Worm (Caenorhabditis elegans): ENCODE results near the gene sre-3.
"Not testable (repeated sequence)": the region's sequence is repeated elsewhere in the genome, so short reads cannot be mapped to it uniquely, and the experiment has no call there.

sre-3 gene

DNA sequence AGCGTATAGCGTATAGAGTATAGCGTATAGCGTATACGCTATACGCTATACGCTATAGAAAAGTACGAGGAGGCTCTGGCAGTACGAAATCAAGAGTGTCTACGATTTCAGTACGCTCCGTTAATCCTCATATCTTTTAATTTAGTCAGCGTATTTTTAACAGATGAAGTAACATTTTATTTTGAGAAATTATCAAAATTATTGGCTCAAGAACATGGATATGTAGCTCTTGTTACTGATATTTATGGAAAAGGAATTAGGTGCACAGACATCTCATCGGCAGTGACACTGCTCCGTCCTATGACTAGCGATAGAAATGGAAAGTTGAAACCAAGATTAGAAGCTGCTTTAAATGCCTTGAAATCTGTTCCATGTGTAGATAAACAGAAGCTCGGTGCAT, 49.4 kb downstream of the sre-3 start, which contains the start of gene K02A2.1:
TSS of gene K02A2.1 (plus strand) at position 301 of the 400 bp plus-strand sequence.
- TF ChIP-seq sox-2 (GFP tag; IDR thresholded peaks at IDR 0.05); ceh-6 (GFP tag; optimal IDR thresholded peaks at IDR 0.05); elt-2 (tag; optimal IDR thresholded peaks at IDR 0.05): not testable (repeated sequence)

Data from whole organism, late embryonic.